Worm (Caenorhabditis elegans) whole organism, mixed stage, embryonic: ENCODE measurements around the gene gta-1.

Source experiments
- unc-39 ChIP-seq: fragments of 150-350 bp; optimal IDR thresholded peaks from 2 replicates; lab custom pipeline; 2014; ENCODE audit warnings: missing biosample characterization, missing genetic modification characterization
- ztf-11 ChIP-seq: fragments of 150-350 bp; optimal IDR thresholded peaks from 2 replicates; lab custom pipeline; 2014; ENCODE audit warnings: missing biosample characterization, missing genetic modification characterization

ce11 chrIV:10157034-10157433, 23.4 kb upstream of the gta-1 start:
- TF ChIP-seq unc-39 (tag; lab: Kevin White, UChicago), result no peak
- TF ChIP-seq ztf-11 (tag; lab: Kevin White, UChicago), result no peak
